Fruit fly (Drosophila melanogaster): ENCODE measurements around the gene CG43235.
A peak's percentile ranks its signal among the peaks of the same experiment; 100 is the strongest.

The CG43235 gene

DNA sequence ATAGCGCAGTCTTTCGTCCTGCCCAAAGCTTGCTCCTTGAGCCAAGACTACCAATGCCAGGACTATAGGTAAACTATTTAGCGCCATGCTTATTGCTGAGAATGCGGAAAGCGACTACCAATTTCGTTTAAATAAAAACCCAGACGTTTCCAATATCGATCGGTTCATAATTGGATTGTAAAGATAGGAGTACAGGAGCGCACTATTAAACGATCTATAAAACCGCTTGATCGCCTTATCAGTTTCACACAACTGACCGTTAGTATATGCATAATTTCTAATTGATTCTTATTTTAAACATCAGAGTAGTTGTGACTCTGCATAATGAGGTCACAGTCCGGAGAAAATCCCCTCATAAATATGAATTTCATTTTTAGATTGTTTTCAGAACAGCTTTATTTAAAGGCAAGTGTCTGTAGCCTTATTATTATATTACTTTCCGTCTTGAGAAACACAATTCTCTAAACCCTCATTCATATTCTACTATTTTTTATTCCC lies at the start of gene CG43235, which contains the start of gene CG7025:
Gene CG43235 (plus strand): TSS at position 448 of the 498 bp plus-strand sequence.
Gene CG7025 (minus strand): TSS at position 101 of the 498 bp plus-strand sequence.
- TF ChIP-seq noc (tag; optimal IDR thresholded peaks at IDR 0.05): no peak

DNA sequence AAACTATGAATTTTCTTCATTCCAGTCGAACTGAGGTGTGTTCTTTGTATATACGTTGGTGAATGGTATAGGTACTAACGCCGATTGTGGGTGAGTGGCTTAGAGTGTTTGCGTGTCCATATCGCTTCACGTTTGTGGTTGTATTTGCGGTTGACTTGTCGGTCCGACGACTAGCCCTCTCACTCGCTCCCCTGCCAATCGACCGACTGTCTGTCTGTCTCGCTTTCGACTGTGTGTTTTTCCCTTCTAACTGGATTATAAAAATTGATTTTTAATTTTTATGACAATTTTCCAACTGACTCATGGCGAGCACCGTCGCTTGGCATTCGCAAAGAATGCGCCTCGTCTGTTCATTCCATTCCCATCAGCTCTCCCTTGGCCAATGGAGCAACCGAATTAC lies 33.3 kb upstream of the CG43235 start:
- no peak for TF ChIP-seq noc (tag; optimal IDR thresholded peaks at IDR 0.05)

DNA sequence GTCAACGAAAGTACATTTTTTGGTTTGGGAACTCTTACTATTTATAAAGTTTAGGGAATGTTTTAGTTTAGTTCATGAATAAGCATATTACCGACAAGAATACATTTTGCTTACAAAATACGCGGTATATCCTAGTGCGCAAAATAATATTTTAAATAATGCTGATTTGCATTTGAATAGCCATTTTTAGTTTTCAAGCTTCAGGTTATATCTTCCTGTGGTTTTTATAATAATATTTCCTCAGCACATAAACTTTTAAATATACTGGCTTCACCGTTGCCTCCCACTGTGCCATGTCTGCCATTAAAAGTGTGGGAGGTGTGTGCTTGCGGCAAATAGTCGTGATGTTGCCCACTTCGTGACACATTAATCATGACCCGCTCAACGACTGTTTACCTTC lies 32.7 kb upstream of the CG43235 start:
- TF ChIP-seq noc (tag; optimal IDR thresholded peaks at IDR 0.05): no peak

DNA sequence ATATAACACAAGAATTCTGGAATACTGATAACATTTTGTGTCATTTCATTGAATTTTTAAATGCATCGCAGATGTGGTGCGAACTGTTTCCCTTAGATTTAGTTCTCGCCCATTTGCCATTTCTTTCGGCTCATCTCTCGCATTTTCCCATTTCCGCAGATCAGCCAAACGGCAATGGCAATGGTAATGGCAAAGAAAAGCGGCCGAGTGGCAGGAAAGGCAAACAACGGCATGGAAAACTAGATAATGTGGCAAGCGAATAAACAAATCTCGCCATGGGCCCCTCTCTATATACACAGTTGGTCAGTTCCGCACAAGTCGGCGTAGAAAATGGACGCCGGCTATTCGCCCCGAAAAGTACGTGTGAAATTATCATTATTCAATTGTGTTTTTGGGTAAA lies 27.1 kb upstream of the CG43235 start, which contains the start of gene Myo28B1:
Gene Myo28B1 (plus strand): TSS at position 301 of the 400 bp plus-strand sequence.
- TF ChIP-seq noc (tag; optimal IDR thresholded peaks at IDR 0.05): no peak

DNA sequence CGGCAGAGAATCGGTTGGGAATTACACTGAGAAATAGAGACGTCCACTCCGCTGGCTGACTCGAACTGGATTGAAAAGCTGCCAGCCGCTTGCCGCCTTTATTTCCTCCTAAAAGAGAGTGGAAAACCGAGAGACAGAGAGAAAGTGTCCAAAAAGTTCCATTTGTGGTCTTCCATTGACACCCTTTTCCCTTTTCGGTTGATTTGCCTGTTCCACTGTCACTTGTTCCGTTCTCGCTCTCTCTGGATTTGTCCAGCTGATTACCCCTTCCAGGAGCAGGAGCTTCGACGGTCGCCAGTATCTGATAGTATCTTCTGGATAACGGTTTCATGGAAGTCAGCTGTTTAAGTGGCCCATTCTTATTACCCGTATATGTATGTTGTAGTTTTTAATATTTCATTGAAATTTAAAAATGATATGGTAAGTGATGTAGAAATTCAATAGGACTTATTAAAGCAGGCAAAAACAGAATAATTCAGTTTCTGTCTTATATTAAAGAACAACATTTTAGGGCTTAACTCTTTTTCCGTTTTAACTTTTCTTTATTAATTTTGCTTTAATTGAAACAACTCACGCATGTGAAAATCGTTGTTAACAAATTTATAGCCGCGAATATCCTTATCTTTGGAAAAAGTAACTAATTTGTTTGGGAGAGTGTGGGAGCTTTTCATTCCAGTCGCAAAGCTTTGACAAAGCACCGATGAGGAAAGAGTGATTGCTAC lies 17.6 kb upstream of the CG43235 start, which contains the start of gene Slob:
Gene Slob (minus strand): TSS at position 51 of the 722 bp plus-strand sequence.
- TF ChIP-seq noc (tag; optimal IDR thresholded peaks at IDR 0.05): no peak

DNA sequence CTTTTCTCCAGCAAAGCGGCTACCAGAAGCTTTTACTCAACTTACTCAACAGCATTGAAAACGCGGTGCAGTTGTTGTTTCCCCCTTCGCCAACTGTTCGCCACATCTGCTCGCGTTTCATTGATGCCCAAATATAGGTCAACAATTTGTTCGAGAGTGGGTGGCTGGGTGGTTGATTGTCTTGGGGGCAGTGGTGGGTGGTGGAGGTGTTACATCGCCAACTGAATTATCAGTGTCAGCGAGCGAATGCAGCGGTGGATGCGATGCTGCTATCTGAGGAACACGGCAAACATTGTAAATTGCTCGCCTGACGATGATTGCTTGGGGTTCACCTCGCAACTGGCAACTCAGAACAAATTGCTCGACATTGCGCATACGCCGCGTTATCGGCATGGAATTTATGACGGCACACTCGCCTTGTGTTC lies 17.1 kb upstream of the CG43235 start:
- TF ChIP-seq noc (tag; optimal IDR thresholded peaks at IDR 0.05): no peak

DNA sequence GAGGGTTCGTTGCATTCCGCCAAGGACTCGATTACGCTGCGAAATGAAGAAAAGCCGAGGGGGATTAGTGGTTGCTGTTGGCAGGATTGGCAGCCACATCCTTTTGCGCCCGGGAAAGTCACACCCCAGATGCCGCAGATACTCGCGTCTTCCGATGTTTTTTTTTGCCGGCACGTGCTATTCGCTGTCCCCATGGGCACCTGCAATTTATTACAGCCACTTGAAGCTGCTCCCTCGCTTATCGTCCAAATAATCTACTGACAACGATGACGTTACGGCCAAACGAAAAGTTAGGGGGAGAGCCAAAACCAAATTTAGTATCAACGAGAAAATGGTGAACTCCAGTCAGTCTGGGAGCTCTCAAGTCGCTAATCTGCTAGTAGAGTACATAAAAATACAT lies 15.8 kb upstream of the CG43235 start:
- TF ChIP-seq noc (tag; optimal IDR thresholded peaks at IDR 0.05): no peak

DNA sequence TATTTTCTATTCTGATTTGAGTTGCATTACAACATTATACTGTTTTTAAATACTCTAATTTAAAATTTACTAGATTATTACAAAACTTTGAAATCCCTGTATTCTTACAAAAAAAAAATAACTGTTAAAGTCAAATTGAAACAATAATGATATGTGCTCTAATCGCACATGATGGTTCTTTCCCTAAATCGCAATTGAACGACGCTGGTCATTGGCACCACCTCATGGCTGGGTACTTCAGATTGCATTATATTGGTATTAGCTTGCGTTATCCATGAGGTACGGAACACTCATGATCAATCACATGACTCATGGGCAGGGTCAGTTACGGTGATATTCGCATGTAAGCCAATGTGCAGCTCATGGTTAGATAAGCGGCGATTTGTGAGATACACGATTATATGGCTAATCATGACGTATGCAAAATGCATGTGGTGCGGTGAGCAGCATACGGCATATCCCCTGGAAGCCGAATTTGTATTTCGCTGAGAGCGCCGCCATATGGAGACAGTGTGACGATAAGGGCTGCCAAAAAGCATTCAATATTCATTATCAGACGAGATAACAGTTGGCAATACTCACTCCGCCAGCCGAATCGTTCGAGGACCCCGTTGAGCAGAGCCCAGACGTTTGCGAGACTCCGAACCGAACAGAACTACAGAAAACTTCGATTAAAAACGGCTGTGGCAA lies 14.6 kb upstream of the CG43235 start:
- peak; percentile 33 for TF ChIP-seq noc (tag; optimal IDR thresholded peaks at IDR 0.05)

DNA sequence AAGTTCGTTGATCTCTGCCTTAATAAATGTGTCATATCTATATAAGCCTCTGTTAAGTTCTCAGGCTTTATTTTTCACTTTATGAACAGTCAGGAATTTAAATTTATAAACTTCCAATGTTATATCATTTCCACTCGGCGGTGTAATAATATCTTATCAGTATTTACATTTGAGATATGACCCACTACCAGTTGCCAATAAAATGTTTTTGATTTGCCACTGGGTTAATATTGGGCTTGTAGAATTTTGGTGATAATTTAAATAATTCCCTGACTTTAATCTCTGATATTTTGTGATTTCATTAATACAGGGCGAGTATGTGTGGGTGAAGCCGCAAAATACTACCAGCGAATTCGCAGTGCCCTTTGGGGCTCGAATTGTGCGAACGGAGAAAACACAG lies 12.5 kb upstream of the CG43235 start:
- TF ChIP-seq noc (tag; optimal IDR thresholded peaks at IDR 0.05): no peak

DNA sequence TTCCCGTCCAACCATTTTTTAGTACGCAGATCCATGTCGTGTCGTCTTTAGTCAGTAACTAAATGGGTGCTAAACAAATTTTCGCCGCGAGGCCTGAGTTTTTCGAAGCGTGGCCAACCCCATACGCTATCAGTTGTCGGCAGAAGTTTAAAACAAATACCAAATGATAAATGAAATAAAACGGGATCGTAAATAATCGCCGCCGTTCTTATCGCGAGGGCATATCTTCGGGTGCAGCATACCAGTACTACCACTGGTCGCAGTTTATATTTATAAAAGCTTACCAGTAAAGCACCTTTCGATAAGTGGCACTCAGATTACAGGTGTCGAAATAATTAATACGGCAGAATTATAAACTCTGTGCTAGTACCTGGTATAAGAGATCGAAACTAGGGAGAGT lies 7.5 kb upstream of the CG43235 start:
- peak; percentile 51 for TF ChIP-seq noc (tag; optimal IDR thresholded peaks at IDR 0.05)

DNA sequence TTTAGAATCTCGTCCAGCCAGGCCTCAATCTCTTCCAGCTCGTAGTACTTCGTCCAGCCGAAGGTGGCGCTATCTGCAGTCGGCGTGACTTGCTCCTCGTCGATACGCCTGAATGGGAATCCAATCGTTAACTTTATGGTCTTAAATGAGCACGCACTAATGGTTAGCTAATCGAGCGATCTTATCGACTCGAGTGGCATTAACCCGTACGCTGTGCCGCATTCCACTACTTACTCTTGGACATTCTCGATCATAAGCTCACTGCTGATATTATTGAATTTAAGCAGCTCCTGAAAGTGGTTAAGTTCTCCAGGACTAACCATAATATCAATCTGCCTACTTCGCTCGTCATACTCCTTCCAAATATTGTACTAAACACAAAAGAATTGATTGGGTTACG lies 2.4 kb upstream of the CG43235 start:
- no peak for TF ChIP-seq noc (tag; optimal IDR thresholded peaks at IDR 0.05)

DNA sequence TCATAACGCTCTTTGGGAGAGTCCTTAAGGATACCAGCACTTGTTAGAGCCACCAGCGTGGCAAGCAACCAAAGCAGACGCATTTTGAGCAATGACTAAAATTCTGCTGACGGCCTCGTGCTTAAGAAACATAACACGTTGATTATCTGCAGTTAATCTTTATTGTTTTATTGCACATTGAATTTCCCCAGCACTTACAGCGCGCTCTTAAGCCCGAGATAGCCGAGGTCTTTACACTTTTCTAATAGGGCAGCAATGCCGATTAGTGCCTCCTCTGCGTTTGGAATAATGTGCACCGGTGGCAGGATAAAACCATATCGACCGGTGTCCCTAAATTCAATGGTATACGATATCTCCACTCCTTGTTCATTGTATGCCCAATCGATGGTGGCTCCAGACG lies 1.9 kb upstream of the CG43235 start, which contains the start of gene CG18585:
Gene CG18585 (minus strand): TSS at position 101 of the 400 bp plus-strand sequence.
- TF ChIP-seq noc (tag; optimal IDR thresholded peaks at IDR 0.05): no peak

DNA sequence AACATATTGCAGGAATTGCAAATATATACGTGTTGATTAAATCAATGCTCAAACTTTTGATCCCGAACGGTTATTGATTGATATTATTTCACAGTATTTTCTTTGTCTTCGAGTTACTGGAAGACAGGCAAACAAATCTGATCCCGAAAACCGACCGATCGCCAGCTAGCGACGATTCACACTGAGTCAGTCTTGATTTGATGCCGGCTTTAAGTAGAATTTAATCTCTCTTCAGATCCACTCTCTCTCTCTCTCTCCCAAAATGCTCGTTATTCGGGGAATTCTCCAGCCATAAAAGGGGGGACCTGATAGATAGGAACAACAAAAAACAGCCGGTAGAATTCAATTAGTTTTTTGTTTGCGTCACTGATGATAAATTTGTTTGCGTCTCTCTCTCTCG lies 8.6 kb downstream of the CG43235 start, which contains the start of gene Tep2:
Gene Tep2 (minus strand): TSS at position 185 of the 400 bp plus-strand sequence.
- TF ChIP-seq noc (tag; optimal IDR thresholded peaks at IDR 0.05): peak; percentile 2

DNA sequence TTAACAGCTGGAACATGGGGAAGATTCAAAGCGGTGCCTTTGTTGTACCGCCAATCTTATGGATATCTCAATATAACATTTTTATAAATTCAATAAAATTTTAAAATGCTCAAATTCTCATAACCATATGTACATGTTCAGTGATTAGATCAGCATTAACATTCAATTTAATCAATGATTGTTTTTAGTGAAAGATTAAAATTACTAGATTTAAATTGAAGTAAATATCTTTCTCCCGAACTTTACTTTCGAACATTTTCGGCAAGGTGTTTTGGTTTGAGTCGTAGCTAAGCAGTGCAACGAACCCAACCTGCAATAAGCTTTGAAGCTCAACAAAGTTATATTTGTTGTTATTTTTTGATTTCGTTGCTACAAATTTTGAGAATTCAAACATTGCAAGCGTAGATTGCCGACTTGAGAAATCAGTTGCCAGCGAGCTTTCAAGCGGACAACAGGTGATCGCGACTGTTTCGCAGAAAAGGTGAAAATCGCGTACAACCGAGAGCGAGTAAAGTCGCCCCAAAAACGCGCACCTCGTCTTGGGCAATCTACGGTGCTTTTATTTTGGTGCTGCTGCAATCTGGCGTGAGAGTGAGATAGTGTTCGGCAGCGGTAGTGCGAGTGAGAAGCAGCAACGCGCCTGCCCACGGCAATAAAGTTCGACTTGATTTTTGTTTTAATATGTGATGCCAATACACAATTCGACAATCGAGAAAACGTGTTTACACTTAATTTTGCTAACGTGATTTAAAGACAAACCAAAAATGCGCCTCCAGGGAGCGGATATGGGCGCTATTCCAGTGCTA lies 9.8 kb downstream of the CG43235 start, which contains the start of gene Tep3:
Gene Tep3 (plus strand): TSS at position 423 of the 806 bp plus-strand sequence.
- no peak for TF ChIP-seq noc (tag; optimal IDR thresholded peaks at IDR 0.05)

DNA sequence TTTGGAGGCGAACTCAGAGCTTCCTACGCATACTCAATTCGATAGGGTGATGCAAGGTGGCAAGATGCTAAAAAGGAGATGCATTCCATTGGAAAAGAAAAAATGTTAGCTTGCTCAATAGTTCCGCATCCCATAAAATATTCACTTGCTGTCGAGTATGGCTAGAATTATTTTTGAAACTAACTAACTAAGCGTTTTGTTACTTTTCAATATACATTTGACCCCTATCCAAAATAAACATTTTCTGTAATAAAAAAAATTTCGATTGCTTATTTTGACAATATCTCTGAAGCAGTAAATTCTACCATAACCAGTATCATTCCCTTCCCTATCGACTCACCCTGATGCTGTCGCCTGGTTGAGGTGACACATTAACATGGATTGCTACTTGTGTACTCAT lies 10.7 kb downstream of the CG43235 start:
- peak; percentile 55 for TF ChIP-seq noc (tag; optimal IDR thresholded peaks at IDR 0.05)

DNA sequence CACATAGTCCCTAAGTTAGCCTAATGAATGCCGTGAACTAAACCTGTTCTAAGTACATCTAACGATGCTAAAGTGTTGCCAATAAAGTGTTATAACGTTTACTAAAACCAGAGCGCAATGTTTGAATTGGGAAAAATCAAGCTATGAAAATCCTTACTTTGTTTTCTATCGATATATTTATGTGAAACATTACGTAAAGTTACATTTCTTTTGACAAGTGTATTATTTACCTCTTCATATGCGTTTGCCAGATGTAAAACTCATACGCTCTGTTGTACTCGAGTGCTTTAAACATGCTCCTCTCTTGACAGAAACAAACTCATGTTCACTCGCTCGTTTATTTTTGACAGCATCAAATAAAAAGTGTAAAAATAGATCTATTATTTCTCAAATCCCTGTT lies 17.8 kb downstream of the CG43235 start, which contains the start of gene Ntl:
Gene Ntl (plus strand): TSS at position 301 of the 400 bp plus-strand sequence.
- no peak for TF ChIP-seq noc (tag; optimal IDR thresholded peaks at IDR 0.05)
